Worm (Caenorhabditis elegans) whole organism, late embryonic: ENCODE data around the gene C05G5.5.

Experiments used
- K09A11.1 ChIP-seq: sonication (generic microtip); optimal IDR thresholded peaks from 2 replicates; lab custom pipeline; 2017; ENCODE audit warnings: antibody characterized with exemption, mild to moderate bottlenecking, missing genetic modification characterization, missing compliant biosample characterization; ENCODE audit not compliant: insufficient read depth
- ahr-1 ChIP-seq: sonication (generic microtip); optimal IDR thresholded peaks from 2 replicates; lab custom pipeline; 2016; ENCODE audit warnings: missing genetic modification characterization, missing compliant biosample characterization
- ceh-14 ChIP-seq: sonication (generic microtip); optimal IDR thresholded peaks from 2 replicates; lab custom pipeline; 2016; ENCODE audit warnings: missing genotype, missing genetic modification characterization, missing compliant biosample characterization
- ceh-18 ChIP-seq: sonication (generic microtip); optimal IDR thresholded peaks from 2 replicates; lab custom pipeline; 2016; ENCODE audit warnings: missing genetic modification characterization, missing compliant biosample characterization
- ceh-19 ChIP-seq: fragments of 200-800 bp; sonication (Bioruptor generic); optimal IDR thresholded peaks from 2 replicates; lab custom pipeline; 2018; ENCODE audit warnings: mild to moderate bottlenecking, missing genetic modification characterization, missing compliant biosample characterization
- ceh-24 ChIP-seq: sonication (generic microtip); optimal IDR thresholded peaks from 2 replicates; lab custom pipeline; 2016; ENCODE audit warnings: mild to moderate bottlenecking, missing genetic modification characterization, missing compliant biosample characterization
- ceh-30 ChIP-seq: fragments of 150-350 bp; optimal IDR thresholded peaks from 2 replicates; lab custom pipeline; 2014; ENCODE audit warnings: missing biosample characterization, missing genetic modification characterization
- ceh-34 ChIP-seq: sonication (generic microtip); optimal IDR thresholded peaks from 2 replicates; lab custom pipeline; 2016; ENCODE audit warnings: mild to moderate bottlenecking, missing genetic modification characterization, missing compliant biosample characterization
- ceh-45 ChIP-seq: fragments of 200-800 bp; sonication (Bioruptor generic); IDR thresholded peaks from 2 replicates; pipeline ENCODE4 v1.3.6; 2022; ENCODE audit warnings: missing genetic modification reagents, missing genetic modification characterization, missing compliant biosample characterization
- ceh-48 ChIP-seq: sonication (generic microtip); optimal IDR thresholded peaks from 2 replicates; lab custom pipeline; 2016; ENCODE audit warnings: missing genetic modification characterization, inconsistent platforms, missing compliant biosample characterization
- ceh-9 ChIP-seq: sonication (generic microtip); optimal IDR thresholded peaks from 2 replicates; lab custom pipeline; 2016; ENCODE audit warnings: mild to moderate bottlenecking, missing genetic modification characterization, inconsistent platforms, missing compliant biosample characterization
- che-1 ChIP-seq: sonication (generic microtip); optimal IDR thresholded peaks from 2 replicates; lab custom pipeline; 2016; ENCODE audit warnings: mild to moderate bottlenecking, missing genetic modification characterization, missing compliant biosample characterization
- dmd-4 ChIP-seq: sonication (generic microtip); optimal IDR thresholded peaks from 2 replicates; lab custom pipeline; 2016; ENCODE audit warnings: borderline replicate concordance, missing genetic modification characterization, missing compliant biosample characterization
- dve-1 ChIP-seq: sonication (generic microtip); optimal IDR thresholded peaks from 2 replicates; lab custom pipeline; 2017; ENCODE audit warnings: antibody characterized with exemption, mild to moderate bottlenecking, missing genetic modification characterization, missing compliant biosample characterization
- elt-2 ChIP-seq: sonication (generic microtip); optimal IDR thresholded peaks from 2 replicates; lab custom pipeline; 2016; ENCODE audit warnings: missing genetic modification reagents, missing genetic modification characterization, missing compliant biosample characterization
- eyg-1 ChIP-seq: sonication (generic microtip); optimal IDR thresholded peaks from 2 replicates; lab custom pipeline; 2016; ENCODE audit warnings: missing genotype, missing genetic modification characterization, missing compliant biosample characterization
- fkh-10 ChIP-seq: fragments of 150-350 bp; optimal IDR thresholded peaks from 2 replicates; lab custom pipeline; 2014; ENCODE audit warnings: missing biosample characterization, missing genetic modification reagents, missing genetic modification characterization
- fkh-6 ChIP-seq: sonication (generic microtip); optimal IDR thresholded peaks from 2 replicates; lab custom pipeline; 2016; ENCODE audit warnings: missing genetic modification characterization, missing compliant biosample characterization
- gmeb-2 ChIP-seq: sonication (generic microtip); optimal IDR thresholded peaks from 2 replicates; lab custom pipeline; 2016; ENCODE audit warnings: missing genetic modification characterization, inconsistent platforms, missing compliant biosample characterization
- hlh-15 ChIP-seq: sonication (generic microtip); optimal IDR thresholded peaks from 2 replicates; lab custom pipeline; 2016; ENCODE audit warnings: missing genetic modification characterization, missing compliant biosample characterization
- hlh-30 ChIP-seq: sonication (generic microtip); optimal IDR thresholded peaks from 2 replicates; lab custom pipeline; 2017; ENCODE audit warnings: antibody characterized with exemption, missing genetic modification characterization, missing compliant biosample characterization; ENCODE audit not compliant: insufficient read depth
- hlh-6 ChIP-seq: sonication (generic microtip); optimal IDR thresholded peaks from 2 replicates; lab custom pipeline; 2016; ENCODE audit warnings: missing genotype, missing genetic modification characterization, missing compliant biosample characterization
- hlh-8 ChIP-seq: sonication (generic microtip); optimal IDR thresholded peaks from 2 replicates; lab custom pipeline; 2016; ENCODE audit warnings: missing genotype, missing genetic modification characterization, missing compliant biosample characterization
- lim-6 ChIP-seq: sonication (generic microtip); optimal IDR thresholded peaks from 2 replicates; lab custom pipeline; 2016; ENCODE audit warnings: missing genetic modification characterization, missing compliant biosample characterization
- lin-11 ChIP-seq: fragments of 200-800 bp; sonication (Bioruptor generic); optimal IDR thresholded peaks from 2 replicates; lab custom pipeline; 2018; ENCODE audit warnings: mild to moderate bottlenecking, missing genetic modification characterization, missing compliant biosample characterization
- nfya-1 ChIP-seq: sonication (generic microtip); optimal IDR thresholded peaks from 2 replicates; lab custom pipeline; 2017; ENCODE audit warnings: missing genetic modification characterization, mild to moderate bottlenecking, missing compliant biosample characterization, antibody characterized with exemption, moderate library complexity
- nhr-11 ChIP-seq: fragments of 150-350 bp; optimal IDR thresholded peaks from 2 replicates; lab custom pipeline; 2014; ENCODE audit warnings: missing biosample characterization, missing genetic modification characterization
- nhr-232 ChIP-seq: sonication (generic microtip); optimal IDR thresholded peaks from 2 replicates; lab custom pipeline; 2016; ENCODE audit warnings: missing genetic modification characterization, missing compliant biosample characterization
- npax-4 ChIP-seq: sonication (generic microtip); optimal IDR thresholded peaks from 2 replicates; lab custom pipeline; 2016; ENCODE audit warnings: missing genetic modification characterization, missing compliant biosample characterization
- pax-1 ChIP-seq: fragments of 150-350 bp; optimal IDR thresholded peaks from 2 replicates; lab custom pipeline; 2014; ENCODE audit warnings: missing biosample characterization, missing genetic modification characterization
- pqm-1 ChIP-seq: sonication (generic microtip); optimal IDR thresholded peaks from 2 replicates; lab custom pipeline; 2016; ENCODE audit warnings: missing genetic modification characterization, missing compliant biosample characterization
- ref-2 ChIP-seq: sonication (generic microtip); optimal IDR thresholded peaks from 2 replicates; lab custom pipeline; 2016; ENCODE audit warnings: missing genetic modification characterization, missing compliant biosample characterization
- sdc-2 ChIP-seq: sonication (generic microtip); optimal IDR thresholded peaks from 2 replicates; lab custom pipeline; 2016; ENCODE audit warnings: missing genotype, missing genetic modification characterization, missing compliant biosample characterization
- syd-9 ChIP-seq: sonication (generic microtip); optimal IDR thresholded peaks from 2 replicates; lab custom pipeline; 2016; ENCODE audit warnings: mild to moderate bottlenecking, missing genetic modification characterization, moderate library complexity, missing compliant biosample characterization
- tbx-2 ChIP-seq: sonication (generic microtip); optimal IDR thresholded peaks from 2 replicates; lab custom pipeline; 2016; ENCODE audit warnings: missing genetic modification characterization, missing compliant biosample characterization
- unc-42 ChIP-seq: sonication (generic microtip); optimal IDR thresholded peaks from 2 replicates; lab custom pipeline; 2016; ENCODE audit warnings: missing genotype, missing genetic modification characterization, missing compliant biosample characterization
- zip-5 ChIP-seq: sonication (generic microtip); optimal IDR thresholded peaks from 2 replicates; lab custom pipeline; 2016; ENCODE audit warnings: missing genetic modification characterization, missing compliant biosample characterization

Gene C05G5.5

ce11 chrX:14767813-14768212, 6.9 kb upstream of the C05G5.5 start:
- TF ChIP-seq lim-6 (tag; lab: Kevin White, UChicago) (no peak), ref-2 (tag; lab: Kevin White, UChicago) (no peak), zip-5 (no peak), pqm-1 (tag; lab: Kevin White, UChicago) (no peak), elt-2 (tag; lab: Kevin White, UChicago) (no peak), ceh-45 (GFP tag; lab: Robert Waterston, UW) (no peak), sdc-2 (no peak), dve-1 (tag; lab: Kevin White, UChicago) (no peak), hlh-8 (tag; lab: Kevin White, UChicago) (no peak), dmd-4 (no peak), lin-11 (tag; lab: Kevin White, UChicago) (no peak), fkh-10 (GFP tag; lab: Kevin White, UChicago) (no peak), unc-42 (tag; lab: Kevin White, UChicago) (no peak), hlh-15 (tag; lab: Kevin White, UChicago) (no peak), nhr-232 (tag; lab: Kevin White, UChicago) (no peak), nhr-11 (tag; lab: Kevin White, UChicago) (no peak), hlh-30 (tag; lab: Kevin White, UChicago) (no peak), nfya-1 (tag; lab: Kevin White, UChicago) (no peak), eyg-1 (tag; lab: Kevin White, UChicago) (no peak), ceh-48 (tag; lab: Kevin White, UChicago) (no peak)

ce11 chrX:14760166-14760565, 755 bp downstream of the C05G5.5 start:
- TF ChIP-seq ceh-14 (tag; lab: Kevin White, UChicago) (no peak), ref-2 (tag; lab: Kevin White, UChicago) (no peak), K09A11.1 (no peak), ahr-1 (tag; lab: Kevin White, UChicago) (no peak), ceh-18 (no peak), hlh-6 (tag; lab: Kevin White, UChicago) (no peak), pax-1 (tag; lab: Kevin White, UChicago) (no peak), che-1 (no peak), eyg-1 (tag; lab: Kevin White, UChicago) (no peak), fkh-6 (tag; lab: Kevin White, UChicago) (no peak), unc-42 (tag; lab: Kevin White, UChicago) (no peak), elt-2 (tag; lab: Kevin White, UChicago) (no peak), ceh-24 (tag; lab: Kevin White, UChicago) (no peak)

ce11 chrX:14759549-14759948, 1.4 kb downstream of the C05G5.5 start:
- no peak for TF ChIP-seq ceh-34
- no peak for TF ChIP-seq npax-4 (tag; lab: Kevin White, UChicago)
- TF ChIP-seq dmd-4 = no peak
- TF ChIP-seq syd-9 = no peak
- no peak for TF ChIP-seq ceh-30
- TF ChIP-seq K09A11.1 = no peak
- no peak for TF ChIP-seq ceh-24 (tag; lab: Kevin White, UChicago)
- no peak for TF ChIP-seq ceh-45 (GFP tag; lab: Robert Waterston, UW)
- TF ChIP-seq ceh-9 (tag; lab: Kevin White, UChicago) = no peak
- TF ChIP-seq pqm-1 (tag; lab: Kevin White, UChicago) = no peak
- TF ChIP-seq tbx-2 (tag; lab: Kevin White, UChicago) = no peak
- no peak for TF ChIP-seq lim-6 (tag; lab: Kevin White, UChicago)
- no peak for TF ChIP-seq ceh-19 (GFP tag; lab: Kevin White, UChicago)
- no peak for TF ChIP-seq nfya-1 (tag; lab: Kevin White, UChicago)
- no peak for TF ChIP-seq gmeb-2 (tag; lab: Kevin White, UChicago)
